Fruit fly (Drosophila melanogaster): ENCODE results near the gene bowl.
A peak's percentile ranks its signal among the peaks of the same experiment; 100 is the strongest.

The bowl gene

dm6 chr2L:3789290-3790067 is 18.0 kb downstream of the bowl start (continued):
- no peak for TF ChIP-seq sna (GFP tag; IDR thresholded peaks at IDR 0.05; ENCODE audit: partially characterized antibody)
- no peak for TF ChIP-seq dm (GFP tag; optimal IDR thresholded peaks at IDR 0.05)
- no peak for TF ChIP-seq sr (GFP tag; IDR thresholded peaks at IDR 0.05)
- TF ChIP-seq CG17802 (tag; optimal IDR thresholded peaks at IDR 0.05) = peak; percentile 59
- no peak for TF ChIP-seq zfh2 (GFP tag; optimal IDR thresholded peaks at IDR 0.05)
- peak; percentile 89 for TF ChIP-seq CG14710 (tag; optimal IDR thresholded peaks at IDR 0.05)
- no peak for TF ChIP-seq Adf1 (GFP tag; IDR thresholded peaks at IDR 0.05)
- no peak for TF ChIP-seq pnt (GFP tag; optimal IDR thresholded peaks at IDR 0.05)
- TF ChIP-seq CHES-1-like (GFP tag; optimal IDR thresholded peaks at IDR 0.05) = no peak
- peak; percentile 91 for TF ChIP-seq CG1529 (GFP tag; optimal IDR thresholded peaks at IDR 0.05)
- no peak for TF ChIP-seq CG12071 (GFP tag; optimal IDR thresholded peaks at IDR 0.05)
- TF ChIP-seq CG13424 (tag; optimal IDR thresholded peaks at IDR 0.05) = peak; percentile 85
- TF ChIP-seq sima (GFP tag; optimal IDR thresholded peaks at IDR 0.05) = no peak
- no peak; the same call in 1 of the 2 replicates for TF ChIP-seq Ravus (GFP tag; IDR thresholded peaks at IDR 0.05)
- peak; percentile 51 for TF ChIP-seq CG3065 (GFP tag; optimal IDR thresholded peaks at IDR 0.05)
- peak; percentile 62 for TF ChIP-seq E2f2 (GFP tag; IDR thresholded peaks at IDR 0.05)
- no peak for TF ChIP-seq CG15479 (GFP tag; optimal IDR thresholded peaks at IDR 0.05)
- TF ChIP-seq seq (GFP tag; IDR thresholded peaks at IDR 0.05) = 0 out of 2 replicates have a peak, but pooled peaks have one; percentile 7
- peak; percentile 19 for TF ChIP-seq Usf (GFP tag; optimal IDR thresholded peaks at IDR 0.05)
- TF ChIP-seq Oli (tag; optimal IDR thresholded peaks at IDR 0.05) = peak; percentile 83
- TF ChIP-seq BtbVII (GFP tag; optimal IDR thresholded peaks at IDR 0.05) = peak; percentile 54
- no peak for TF ChIP-seq CG9797 (GFP tag; optimal IDR thresholded peaks at IDR 0.05)
- no peak for TF ChIP-seq Hand (GFP tag; optimal IDR thresholded peaks at IDR 0.05)
- peak; percentile 32 for TF ChIP-seq fd64A (GFP tag; optimal IDR thresholded peaks at IDR 0.05)
- no peak for TF ChIP-seq pb (GFP tag; optimal IDR thresholded peaks at IDR 0.05)
- no peak for TF ChIP-seq Mes4 (GFP tag; optimal IDR thresholded peaks at IDR 0.05)
- TF ChIP-seq CG7271 (tag; optimal IDR thresholded peaks at IDR 0.05) = peak; percentile 32
- TF ChIP-seq CG8089 (GFP tag; optimal IDR thresholded peaks at IDR 0.05) = no peak
- no peak for TF ChIP-seq TFAM (GFP tag; optimal IDR thresholded peaks at IDR 0.05)
- TF ChIP-seq CG9932 (GFP tag; IDR thresholded peaks at IDR 0.05) = peak; percentile 37; the same call in 1 of the 2 replicates
- TF ChIP-seq odd (GFP tag; optimal IDR thresholded peaks at IDR 0.05) = peak; percentile 24
- no peak for TF ChIP-seq p53 (GFP tag; optimal IDR thresholded peaks at IDR 0.05)
- TF ChIP-seq CG33557 (GFP tag; optimal IDR thresholded peaks at IDR 0.05) = peak; percentile 92
- no peak for TF ChIP-seq ato (GFP tag; IDR thresholded peaks at IDR 0.05; ENCODE audit: partially characterized antibody)
- TF ChIP-seq aop (GFP tag; IDR thresholded peaks at IDR 0.05) = no peak
- TF ChIP-seq CG9437 (GFP tag; optimal IDR thresholded peaks at IDR 0.05) = peak; percentile 81
- no peak for TF ChIP-seq CG6175 (GFP tag; IDR thresholded peaks at IDR 0.05)
- no peak for TF ChIP-seq Opbp (GFP tag; IDR thresholded peaks at IDR 0.05; ENCODE audit: partially characterized antibody)
- peak; percentile 2 to 36 for TF ChIP-seq chif (GFP tag; optimal IDR thresholded peaks at IDR 0.05)
- TF ChIP-seq Med (GFP tag) = peak; percentile 49
- TF ChIP-seq CG18476 (GFP tag; optimal IDR thresholded peaks at IDR 0.05) = no peak
- TF ChIP-seq CG7786 (GFP tag; optimal IDR thresholded peaks at IDR 0.05) = no peak
- TF ChIP-seq az2 (GFP tag; optimal IDR thresholded peaks at IDR 0.05) = peak; percentile 86
- peak; percentile 82 for TF ChIP-seq CG6254 (GFP tag; optimal IDR thresholded peaks at IDR 0.05)
- peak; percentile 10 for TF ChIP-seq Hsf (GFP tag; optimal IDR thresholded peaks at IDR 0.05)
- TF ChIP-seq Ada2b (GFP tag; IDR thresholded peaks at IDR 0.05) = peak; percentile 65; the same call in 1 of the 2 replicates
- TF ChIP-seq Stat92E (GFP tag; optimal IDR thresholded peaks at IDR 0.05) = peak in 1 of 3 experiments; percentile 88
- peak; percentile 90 for TF ChIP-seq CG17829 (tag; optimal IDR thresholded peaks at IDR 0.05)
- no peak for TF ChIP-seq caup (GFP tag; optimal IDR thresholded peaks at IDR 0.05; ENCODE audit: severe bottlenecking)

Measured in whole organism, embryonic.